Worm (Caenorhabditis elegans) whole organism, mixed stage, embryonic: Measurements from ENCODE around the gene ztf-18.

Source experiments
- M03D4.4 ChIP-seq: sonication (generic microtip); optimal IDR thresholded peaks from 2 replicates; lab custom pipeline; 2017; ENCODE audit warnings: mild to moderate bottlenecking, missing genetic modification characterization, missing compliant biosample characterization
- bed-3 ChIP-seq: fragments of 200-800 bp; sonication (Bioruptor generic); optimal IDR thresholded peaks from 3 replicates; lab custom pipeline; 2018; ENCODE audit warnings: mild to moderate bottlenecking, missing genetic modification characterization, moderate library complexity, missing compliant biosample characterization
- blmp-1 ChIP-seq: fragments of 150-350 bp; optimal IDR thresholded peaks from 2 replicates; lab custom pipeline; 2014; ENCODE audit warnings: missing biosample characterization, missing genetic modification characterization
- ceh-39 ChIP-seq: fragments of 150-350 bp; optimal IDR thresholded peaks from 2 replicates; lab custom pipeline; 2014; ENCODE audit warnings: missing biosample characterization, missing genetic modification characterization
- ceh-43 ChIP-seq: fragments of 200-800 bp; sonication (Bioruptor generic); optimal IDR thresholded peaks from 2 replicates; lab custom pipeline; 2018; ENCODE audit warnings: mild to moderate bottlenecking, missing genetic modification characterization, moderate library complexity, missing compliant biosample characterization
- ceh-83 ChIP-seq: fragments of 200-800 bp; sonication (Bioruptor generic); optimal IDR thresholded peaks from 2 replicates; lab custom pipeline; 2018; ENCODE audit warnings: mild to moderate bottlenecking, missing genetic modification characterization, missing compliant biosample characterization
- ces-1 ChIP-seq: fragments of 150-350 bp; optimal IDR thresholded peaks from 2 replicates; lab custom pipeline; 2014; ENCODE audit warnings: missing biosample characterization, missing genetic modification reagents, missing genetic modification characterization
- cnd-1 ChIP-seq: fragments of 200-800 bp; sonication (Bioruptor generic); optimal IDR thresholded peaks from 2 replicates; lab custom pipeline; 2018; ENCODE audit warnings: mild to moderate bottlenecking, missing genetic modification characterization, missing compliant biosample characterization
- drap-1 ChIP-seq: fragments of 200-800 bp; sonication (Bioruptor generic); optimal IDR thresholded peaks from 3 replicates; lab custom pipeline; 2018; ENCODE audit warnings: mild to moderate bottlenecking, missing genetic modification characterization, missing compliant biosample characterization
- elt-1 ChIP-seq: sonication (generic microtip); optimal IDR thresholded peaks from 2 replicates; lab custom pipeline; 2017; ENCODE audit warnings: missing genetic modification characterization, mild to moderate bottlenecking, missing compliant biosample characterization, antibody characterized with exemption, moderate library complexity, borderline replicate concordance; ENCODE audit not compliant: insufficient read depth
- elt-3 ChIP-seq: fragments of 150-350 bp; optimal IDR thresholded peaks from 2 replicates; lab custom pipeline; 2014; ENCODE audit warnings: missing biosample characterization, missing genetic modification characterization
- flh-1 ChIP-seq: fragments of 200-800 bp; sonication (Bioruptor generic); optimal IDR thresholded peaks from 2 replicates; lab custom pipeline; 2018; ENCODE audit warnings: mild to moderate bottlenecking, missing genetic modification characterization, moderate library complexity, missing compliant biosample characterization
- ham-2 ChIP-seq: fragments of 200-800 bp; sonication (Bioruptor generic); optimal IDR thresholded peaks from 2 replicates; lab custom pipeline; 2018; ENCODE audit warnings: mild to moderate bottlenecking, missing genetic modification characterization, missing compliant biosample characterization
- hlh-1 ChIP-seq: fragments of 150-350 bp; optimal IDR thresholded peaks from 2 replicates; lab custom pipeline; 2014; ENCODE audit warnings: missing biosample characterization, missing genetic modification reagents, missing genetic modification characterization
- lin-13 ChIP-seq: fragments of 150-350 bp; optimal IDR thresholded peaks from 2 replicates; lab custom pipeline; 2014; ENCODE audit warnings: missing biosample characterization, missing genetic modification characterization
- lin-32 ChIP-seq: fragments of 200-800 bp; sonication (Bioruptor generic); optimal IDR thresholded peaks from 2 replicates; lab custom pipeline; 2018; ENCODE audit warnings: mild to moderate bottlenecking, missing genetic modification characterization, missing compliant biosample characterization
- lsy-2 ChIP-seq: fragments of 150-350 bp; optimal IDR thresholded peaks from 2 replicates; lab custom pipeline; 2014; ENCODE audit warnings: missing biosample characterization, missing genetic modification characterization
- mab-5 ChIP-seq: fragments of 150-350 bp; optimal IDR thresholded peaks from 2 replicates; lab custom pipeline; 2014; ENCODE audit warnings: missing biosample characterization, missing genetic modification characterization
- mep-1 ChIP-seq: fragments of 150-350 bp; optimal IDR thresholded peaks from 2 replicates; lab custom pipeline; 2017; ENCODE audit warnings: missing biosample characterization, missing genetic modification reagents, missing genetic modification characterization, inconsistent platforms
- mls-2 ChIP-seq: sonication (generic microtip); optimal IDR thresholded peaks from 2 replicates; lab custom pipeline; 2016; ENCODE audit warnings: mild to moderate bottlenecking, missing genetic modification characterization, moderate library complexity, missing compliant biosample characterization
- nhr-12 ChIP-seq: fragments of 150-350 bp; optimal IDR thresholded peaks from 2 replicates; lab custom pipeline; 2014; ENCODE audit warnings: missing biosample characterization, missing genetic modification characterization
- nhr-2 ChIP-seq: fragments of 150-350 bp; optimal IDR thresholded peaks from 2 replicates; lab custom pipeline; 2014; ENCODE audit warnings: missing biosample characterization, missing genetic modification characterization
- nhr-237 ChIP-seq: fragments of 150-350 bp; optimal IDR thresholded peaks from 2 replicates; lab custom pipeline; 2014; ENCODE audit warnings: missing biosample characterization, missing genetic modification characterization
- nhr-28 ChIP-seq: fragments of 150-350 bp; optimal IDR thresholded peaks from 2 replicates; lab custom pipeline; 2014; ENCODE audit warnings: missing biosample characterization, missing genetic modification characterization
- nhr-76 ChIP-seq: sonication (generic microtip); optimal IDR thresholded peaks from 2 replicates; lab custom pipeline; 2017; ENCODE audit warnings: missing biosample characterization, missing genetic modification characterization
- sem-2 ChIP-seq: fragments of 200-800 bp; sonication (Bioruptor generic); optimal IDR thresholded peaks from 2 replicates; lab custom pipeline; 2018; ENCODE audit warnings: mild to moderate bottlenecking, missing genetic modification characterization, missing compliant biosample characterization
- snpc-4 ChIP-seq: fragments of 150-350 bp; optimal IDR thresholded peaks from 2 replicates; lab custom pipeline; 2014; ENCODE audit warnings: missing biosample characterization, missing genetic modification characterization
- sptf-1 ChIP-seq: sonication (generic microtip); optimal IDR thresholded peaks from 2 replicates; lab custom pipeline; 2017; ENCODE audit warnings: mild to moderate bottlenecking, missing genetic modification characterization, moderate library complexity, missing compliant biosample characterization
- unc-39 ChIP-seq: fragments of 150-350 bp; optimal IDR thresholded peaks from 2 replicates; lab custom pipeline; 2014; ENCODE audit warnings: missing biosample characterization, missing genetic modification characterization
- unc-62 ChIP-seq: fragments of 150-350 bp; optimal IDR thresholded peaks from 2 replicates; lab custom pipeline; 2014; ENCODE audit warnings: missing biosample characterization, missing genetic modification reagents, missing genetic modification characterization
- zip-8 ChIP-seq: fragments of 150-350 bp; optimal IDR thresholded peaks from 2 replicates; lab custom pipeline; 2014; ENCODE audit warnings: missing biosample characterization, missing genetic modification characterization
- ztf-11 ChIP-seq: fragments of 150-350 bp; optimal IDR thresholded peaks from 2 replicates; lab custom pipeline; 2014; ENCODE audit warnings: missing biosample characterization, missing genetic modification characterization

The ztf-18 gene

ce11 chrIII:907311-907710 is 11.8 kb upstream of the ztf-18 start, which contains the start of gene F23H11.4:
TSS of gene F23H11.4 (minus strand) at chrIII:907539.
- no peak for TF ChIP-seq sptf-1
- no peak for TF ChIP-seq snpc-4 (tag; lab: Kevin White, UChicago)
- no peak for TF ChIP-seq mep-1 (tag; lab: Kevin White, UChicago)

ce11 chrIII:901600-902250 is 6.2 kb upstream of the ztf-18 start:
- TF ChIP-seq ham-2: no peak
- TF ChIP-seq sem-2 (GFP tag; lab: Kevin White, UChicago): no peak
- no peak for TF ChIP-seq snpc-4 (tag; lab: Kevin White, UChicago)
- no peak for TF ChIP-seq mep-1 (tag; lab: Kevin White, UChicago)
- no peak for TF ChIP-seq drap-1 (GFP tag; lab: Kevin White, UChicago)
- TF ChIP-seq mls-2 (tag; lab: Kevin White, UChicago): no peak

- TF ChIP-seq zip-8 (tag; lab: Kevin White, UChicago) (no peak), elt-3 (tag; lab: Kevin White, UChicago) (no peak), hlh-1 (tag; lab: Kevin White, UChicago) (no peak), flh-1 (GFP tag; lab: Kevin White, UChicago) (no peak), lsy-2 (tag; lab: Kevin White, UChicago) (no peak), ceh-83 (GFP tag; lab: Kevin White, UChicago) (no peak), nhr-237 (no peak), cnd-1 (tag; lab: Kevin White, UChicago) (no peak), bed-3 (no peak), ham-2 (no peak), blmp-1 (tag; lab: Kevin White, UChicago) (no peak), nhr-28 (tag; lab: Kevin White, UChicago) (no peak), ztf-11 (tag; lab: Kevin White, UChicago) (no peak)
These were observed 5.6 kb upstream of the ztf-18 start, which contains the start of gene sucl-2 for ce11 chrIII:901148-901547. TSS of gene sucl-2 (minus strand) at chrIII:901412.

ce11 chrIII:900134-900533 is 4.6 kb upstream of the ztf-18 start:
- TF ChIP-seq ceh-43 (GFP tag; lab: Kevin White, UChicago): no peak
- no peak for TF ChIP-seq elt-1
- no peak for TF ChIP-seq lsy-2 (tag; lab: Kevin White, UChicago)
- TF ChIP-seq flh-1 (GFP tag; lab: Kevin White, UChicago): no peak
- no peak for TF ChIP-seq nhr-28 (tag; lab: Kevin White, UChicago)
- TF ChIP-seq ces-1 (GFP tag; lab: Kevin White, UChicago): no peak
- no peak for TF ChIP-seq unc-39 (tag; lab: Kevin White, UChicago)
- no peak for TF ChIP-seq sem-2 (GFP tag; lab: Kevin White, UChicago)
- TF ChIP-seq M03D4.4: no peak
- TF ChIP-seq ztf-11 (tag; lab: Kevin White, UChicago): no peak
- TF ChIP-seq elt-3 (tag; lab: Kevin White, UChicago): no peak
- TF ChIP-seq ceh-83 (GFP tag; lab: Kevin White, UChicago): no peak
- TF ChIP-seq lin-32: no peak
- TF ChIP-seq nhr-2 (tag; lab: Kevin White, UChicago): no peak
- no peak for TF ChIP-seq hlh-1 (tag; lab: Kevin White, UChicago)

- TF ChIP-seq elt-3 (tag; lab: Kevin White, UChicago): no peak
- no peak for TF ChIP-seq nhr-237
- no peak for TF ChIP-seq ceh-39 (tag; lab: Kevin White, UChicago)
- no peak for TF ChIP-seq mab-5 (tag; lab: Kevin White, UChicago)
- TF ChIP-seq nhr-76: no peak
- no peak for TF ChIP-seq ztf-11 (tag; lab: Kevin White, UChicago)
- TF ChIP-seq lin-13: no peak
- TF ChIP-seq zip-8 (tag; lab: Kevin White, UChicago): no peak
- no peak for TF ChIP-seq bed-3
- no peak for TF ChIP-seq ces-1 (GFP tag; lab: Kevin White, UChicago)
- no peak for TF ChIP-seq sem-2 (GFP tag; lab: Kevin White, UChicago)
- TF ChIP-seq nhr-12 (tag; lab: Kevin White, UChicago): no peak
- TF ChIP-seq unc-62 (GFP tag; lab: Kevin White, UChicago): no peak
- TF ChIP-seq lin-32: no peak
- no peak for TF ChIP-seq blmp-1 (tag; lab: Kevin White, UChicago)
- TF ChIP-seq snpc-4 (tag; lab: Kevin White, UChicago): no peak
- TF ChIP-seq nhr-28 (tag; lab: Kevin White, UChicago): no peak
- TF ChIP-seq sptf-1: no peak
- TF ChIP-seq, all 35 proteins: peak for 0
These were observed 1.4 kb upstream of the ztf-18 start for ce11 chrIII:896904-897303.
